Worm (Caenorhabditis elegans) whole organism, L4 larva: ENCODE results near the gene W05E10.2.

ENCODE experiments used
- F37D6.2 ChIP-seq: sonication (generic microtip); optimal IDR thresholded peaks from 2 replicates; lab custom pipeline; 2016; ENCODE audit warnings: mild to moderate bottlenecking, missing genetic modification characterization, missing compliant biosample characterization
- F44E2.7 ChIP-seq: fragments of 200-800 bp; sonication (Bioruptor generic); IDR thresholded peaks from 2 replicates; pipeline ENCODE4 v2.1.2; 2022; ENCODE audit warnings: missing genetic modification characterization, missing compliant biosample characterization
- T26A8.4 ChIP-seq: fragments of 200-800 bp; sonication (Bioruptor generic); IDR thresholded peaks from 2 replicates; pipeline ENCODE4 v1.3.6; 2022; ENCODE audit warnings: missing genetic modification characterization, missing compliant biosample characterization
- Y5F2A.4 ChIP-seq: fragments of 200-800 bp; sonication (Bioruptor generic); optimal IDR thresholded peaks from 2 replicates; lab custom pipeline; 2018; ENCODE audit warnings: mild to moderate bottlenecking, missing genetic modification characterization, missing compliant biosample characterization
- Y75B8A.6 ChIP-seq: fragments of 200-800 bp; sonication (Bioruptor generic); IDR thresholded peaks from 2 replicates; pipeline ENCODE4 v1.3.6; 2022; ENCODE audit warnings: missing genetic modification reagents, missing genetic modification characterization, missing compliant biosample characterization
- ZK546.5 ChIP-seq, 2 experiments: sonication (generic microtip); optimal IDR thresholded peaks; 2 replicates each; lab custom pipeline; 2017; ENCODE audit warnings: missing biosample characterization in 2 of 2, missing genetic modification characterization in 2 of 2
- aha-1 ChIP-seq: fragments of 150-350 bp; peaks from one replicate; lab custom pipeline; 2014; ENCODE audit warnings: missing biosample characterization, missing genetic modification characterization
- aly-2 ChIP-seq: sonication (generic microtip); optimal IDR thresholded peaks from 2 replicates; lab custom pipeline; 2018; ENCODE audit warnings: missing biosample characterization, missing genetic modification characterization
- ama-1 ChIP-seq: fragments of 150-350 bp; optimal IDR thresholded peaks from 2 replicates; lab custom pipeline; 2014; ENCODE audit warnings: inconsistent platforms, mixed read lengths
- attf-4 ChIP-seq: sonication (generic microtip); optimal IDR thresholded peaks from 3 replicates; lab custom pipeline; 2017; ENCODE audit warnings: missing biosample characterization, missing genetic modification characterization
- ceh-44 ChIP-seq: fragments of 200-800 bp; sonication (Bioruptor generic); IDR thresholded peaks from 2 replicates; pipeline ENCODE4 v1.3.6; 2022; ENCODE audit warnings: missing genetic modification reagents, missing genetic modification characterization, missing compliant biosample characterization
- ceh-62 ChIP-seq: sonication (generic microtip); optimal IDR thresholded peaks from 2 replicates; lab custom pipeline; 2017; ENCODE audit warnings: missing biosample characterization, missing genetic modification characterization
- ceh-82 ChIP-seq: sonication (generic microtip); optimal IDR thresholded peaks from 2 replicates; lab custom pipeline; 2017; ENCODE audit warnings: missing biosample characterization, missing genetic modification characterization
- ces-1 ChIP-seq: fragments of 150-350 bp; sonication (generic microtip); optimal IDR thresholded peaks from 4 replicates; lab custom pipeline; 2014; ENCODE audit warnings: missing biosample characterization, missing genetic modification reagents, missing genetic modification characterization
- daf-12 ChIP-seq: fragments of 150-350 bp; optimal IDR thresholded peaks from 2 replicates; lab custom pipeline; 2014; ENCODE audit warnings: missing biosample characterization, missing genetic modification reagents, missing genetic modification characterization
- daf-16 ChIP-seq, 3 experiments: sonication (generic microtip); optimal IDR thresholded peaks; 2 replicates each; lab custom pipeline; 2016 to 2017; ENCODE audit warnings: missing genetic modification characterization in 3 of 3, missing genetic modification reagents in 3 of 3, mild to moderate bottlenecking in 2 of 3, missing compliant biosample characterization in 2 of 3, missing biosample characterization in 1 of 3, moderate library complexity in 1 of 3
- daf-19 ChIP-seq: fragments of 200-800 bp; sonication (Bioruptor generic); conservative IDR thresholded peaks from 2 replicates; pipeline ENCODE4 v1.3.6; 2022; ENCODE audit warnings: missing genetic modification characterization, missing compliant biosample characterization
- daf-8 ChIP-seq: fragments of 200-800 bp; sonication (Bioruptor generic); IDR thresholded peaks from 2 replicates; pipeline ENCODE4 v1.3.6; 2022; ENCODE audit warnings: missing genetic modification characterization, missing compliant biosample characterization
- dmd-6 ChIP-seq: fragments of 200-800 bp; sonication (Bioruptor generic); IDR thresholded peaks from 2 replicates; pipeline ENCODE4 v1.3.6; 2022; ENCODE audit warnings: missing genetic modification reagents, missing genetic modification characterization, missing compliant biosample characterization
- dmd-8 ChIP-seq: fragments of 200-800 bp; sonication (Bioruptor generic); IDR thresholded peaks from 2 replicates; pipeline ENCODE4 v1.3.6; 2022; ENCODE audit warnings: missing genetic modification characterization, missing compliant biosample characterization
- duxl-1 ChIP-seq: sonication (generic microtip); optimal IDR thresholded peaks from 2 replicates; lab custom pipeline; 2016; ENCODE audit warnings: mild to moderate bottlenecking, missing genetic modification characterization, moderate library complexity, missing compliant biosample characterization; ENCODE audit not compliant: poor library complexity
- dve-1 ChIP-seq: sonication (generic microtip); optimal IDR thresholded peaks from 2 replicates; lab custom pipeline; 2017; ENCODE audit warnings: antibody characterized with exemption, mild to moderate bottlenecking, missing genetic modification characterization, missing compliant biosample characterization; ENCODE audit not compliant: insufficient read depth
- egl-27 ChIP-seq: sonication (generic microtip); optimal IDR thresholded peaks from 3 replicates; lab custom pipeline; 2017; ENCODE audit warnings: missing biosample characterization, missing genetic modification reagents, missing genetic modification characterization
- hif-1 ChIP-seq, 2 experiments: sonication (generic microtip); optimal IDR thresholded peaks; 2 replicates each; lab custom pipeline; 2016 to 2017; ENCODE audit warnings: missing compliant biosample characterization in 2 of 2, missing genetic modification characterization in 2 of 2, missing genetic modification reagents in 2 of 2, missing genotype in 2 of 2, mild to moderate bottlenecking in 1 of 2
- hlh-11 ChIP-seq: fragments of 200-800 bp; sonication (Bioruptor generic); optimal IDR thresholded peaks from 2 replicates; lab custom pipeline; 2018; ENCODE audit warnings: mild to moderate bottlenecking, missing genetic modification characterization, missing compliant biosample characterization
- hmg-1.1 ChIP-seq: fragments of 200-800 bp; sonication (Bioruptor generic); IDR thresholded peaks from 2 replicates; pipeline ENCODE4 v1.3.6; 2022; ENCODE audit warnings: missing genetic modification reagents, missing genetic modification characterization, missing compliant biosample characterization
- lin-29 ChIP-seq: fragments of 200-800 bp; sonication (Bioruptor generic); IDR thresholded peaks from 2 replicates; pipeline ENCODE4 v1.3.6; 2022; ENCODE audit warnings: missing genetic modification reagents, missing genetic modification characterization, missing compliant biosample characterization
- lin-38 ChIP-seq: fragments of 200-800 bp; sonication (Bioruptor generic); IDR thresholded peaks from 2 replicates; pipeline ENCODE4 v1.3.6; 2022; ENCODE audit warnings: missing genetic modification reagents, missing genetic modification characterization, missing compliant biosample characterization
- lin-39 ChIP-seq: fragments of 150-350 bp; optimal IDR thresholded peaks from 2 replicates; lab custom pipeline; 2014; ENCODE audit warnings: missing biosample characterization, missing genetic modification reagents, missing genetic modification characterization
- lir-3 ChIP-seq: sonication (generic microtip); optimal IDR thresholded peaks from 2 replicates; lab custom pipeline; 2016; ENCODE audit warnings: mild to moderate bottlenecking, missing genetic modification characterization, missing compliant biosample characterization
- lsy-2 ChIP-seq, 2 experiments: fragments of 150-350 bp in 1 of 2; sonication (generic microtip) in 1 of 2; optimal IDR thresholded peaks; 2 replicates each; lab custom pipeline; 2014 to 2017; ENCODE audit warnings: missing biosample characterization in 2 of 2, missing genetic modification characterization in 2 of 2
- mdl-1 ChIP-seq, 2 experiments: fragments of 150-350 bp in 1 of 2; sonication (generic microtip) in 1 of 2; optimal IDR thresholded peaks; 2 replicates each; lab custom pipeline; 2014 to 2017; ENCODE audit warnings: missing biosample characterization in 2 of 2, missing genetic modification characterization in 2 of 2
- mdt-29 ChIP-seq: fragments of 200-800 bp; sonication (Bioruptor generic); IDR thresholded peaks from 2 replicates; pipeline ENCODE4 v1.3.6; 2022; ENCODE audit warnings: missing genetic modification reagents, missing genetic modification characterization, missing compliant biosample characterization
- mep-1 ChIP-seq: fragments of 150-350 bp; sonication (generic microtip); optimal IDR thresholded peaks from 3 replicates; lab custom pipeline; 2014; ENCODE audit warnings: missing biosample characterization, missing genetic modification characterization
- mxl-3 ChIP-seq: fragments of 200-800 bp; sonication (Bioruptor generic); optimal IDR thresholded peaks from 2 replicates; lab custom pipeline; 2018; ENCODE audit warnings: mild to moderate bottlenecking, missing genetic modification characterization, missing compliant biosample characterization
- nhr-11 ChIP-seq: fragments of 150-350 bp; optimal IDR thresholded peaks from 2 replicates; lab custom pipeline; 2014; ENCODE audit warnings: missing biosample characterization, missing genetic modification characterization
- nhr-48 ChIP-seq: sonication (generic microtip); optimal IDR thresholded peaks from 2 replicates; lab custom pipeline; 2016; ENCODE audit warnings: mild to moderate bottlenecking, missing genetic modification characterization, missing compliant biosample characterization
- nhr-6 ChIP-seq: fragments of 150-350 bp; optimal IDR thresholded peaks from 2 replicates; lab custom pipeline; 2014; ENCODE audit warnings: missing biosample characterization, missing genetic modification characterization
- php-3 ChIP-seq: fragments of 200-800 bp; sonication (Bioruptor generic); IDR thresholded peaks from 2 replicates; pipeline ENCODE4 v1.3.6; 2022; ENCODE audit warnings: missing genetic modification reagents, missing genetic modification characterization, missing compliant biosample characterization
- set-16 ChIP-seq: fragments of 200-800 bp; sonication (Bioruptor generic); IDR thresholded peaks from 2 replicates; pipeline ENCODE4 v1.3.6; 2022; ENCODE audit warnings: missing genetic modification reagents, missing genetic modification characterization, missing compliant biosample characterization
- snpc-4 ChIP-seq: fragments of 150-350 bp; optimal IDR thresholded peaks from 2 replicates; lab custom pipeline; 2014; ENCODE audit warnings: missing biosample characterization, missing genetic modification characterization
- spr-1 ChIP-seq: sonication (generic microtip); optimal IDR thresholded peaks from 2 replicates; lab custom pipeline; 2016; ENCODE audit warnings: mild to moderate bottlenecking, missing genetic modification characterization, missing compliant biosample characterization
- unc-130 ChIP-seq: sonication (generic microtip); optimal IDR thresholded peaks from 2 replicates; lab custom pipeline; 2016; ENCODE audit warnings: missing genetic modification reagents, missing genetic modification characterization, missing compliant biosample characterization
- unc-62 ChIP-seq, 3 experiments: fragments of 150-350 bp in 1 of 3; sonication (generic microtip); optimal IDR thresholded peaks in 2 of 3; peaks in 1 of 3; 1 replicate in 1 of 3; 2 replicates in 2 of 3; lab custom pipeline; 2014 to 2017; ENCODE audit warnings: missing biosample characterization in 3 of 3, missing genetic modification characterization in 3 of 3, missing genetic modification reagents in 3 of 3, missing genotype in 1 of 3
- zag-1 ChIP-seq: fragments of 150-350 bp; optimal IDR thresholded peaks from 2 replicates; lab custom pipeline; 2014; ENCODE audit warnings: missing biosample characterization, missing genetic modification characterization
- zfp-3 ChIP-seq: fragments of 200-800 bp; sonication (Bioruptor generic); conservative IDR thresholded peaks from 2 replicates; pipeline ENCODE4 v1.3.6; 2022; ENCODE audit warnings: missing genetic modification reagents, missing genetic modification characterization, missing compliant biosample characterization
- zip-11 ChIP-seq: fragments of 200-800 bp; sonication (Bioruptor generic); IDR thresholded peaks from 2 replicates; pipeline ENCODE4 v1.3.6; 2022; ENCODE audit warnings: missing genetic modification characterization, missing compliant biosample characterization
- ztf-7 ChIP-seq: fragments of 150-350 bp; optimal IDR thresholded peaks from 2 replicates; lab custom pipeline; 2014; ENCODE audit warnings: missing biosample characterization, missing genetic modification characterization

The W05E10.2 gene

DNA sequence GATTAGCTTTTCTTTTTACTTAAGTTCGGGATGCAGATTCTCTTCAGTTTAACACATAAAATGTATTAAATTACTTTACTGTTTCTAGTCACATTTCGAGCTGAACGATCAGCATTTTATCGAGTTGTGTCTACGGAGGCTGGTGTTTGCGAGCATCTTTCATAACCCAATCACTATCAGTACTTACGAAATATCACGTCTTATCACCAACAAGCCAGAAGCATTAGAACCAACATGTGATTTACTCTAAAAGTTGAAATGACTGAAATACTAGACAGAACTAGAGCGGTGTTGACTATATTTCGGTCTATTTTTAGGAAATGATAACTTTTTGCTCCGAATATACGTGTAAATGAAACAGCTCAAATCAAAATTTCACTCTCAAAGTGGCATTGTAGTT is 38.5 kb upstream of the W05E10.2 start (continued):
- TF ChIP-seq nhr-48 (tag; lab: Kevin White, UChicago) (peak; percentile 18), dve-1 (peak; percentile 58), spr-1 (no peak), mxl-3 (GFP tag; lab: Kevin White, UChicago) (no peak), php-3 (GFP tag; lab: Robert Waterston, UW) (0 out of 2 replicates have a peak, but pooled peaks have one; percentile 51), dmd-8 (GFP tag; lab: Robert Waterston, UW) (no peak), lsy-2 (tag; optimal IDR thresholded peaks at IDR 0.05; lab: Kevin White, UChicago) (no peak), lin-39 (tag; lab: Kevin White, UChicago) (no peak), F44E2.7 (no peak)

DNA sequence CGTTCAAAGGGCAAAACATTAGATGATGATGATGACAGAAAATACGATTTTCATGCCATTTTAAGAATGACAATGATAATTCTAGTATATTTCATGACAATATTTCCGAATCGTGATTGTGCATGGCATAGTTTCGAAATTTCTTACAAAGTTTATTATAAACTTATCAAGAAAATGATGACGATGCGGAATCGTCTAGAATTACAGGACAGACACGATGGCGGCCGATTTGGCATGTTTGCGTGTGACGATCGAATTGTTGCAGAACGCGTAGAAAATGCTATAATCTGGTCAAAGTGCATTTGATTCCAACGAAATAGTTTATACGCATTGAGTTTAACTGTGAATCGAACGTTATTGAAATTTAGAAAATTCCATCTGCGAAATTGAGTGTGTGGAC is 37.7 kb upstream of the W05E10.2 start:
- TF ChIP-seq daf-8 (GFP tag; lab: Robert Waterston, UW): no peak
- no peak for TF ChIP-seq ama-1 (lab: Kevin White, UChicago)
- no peak for TF ChIP-seq attf-4 (tag; lab: Kevin White, UChicago)
- no peak for TF ChIP-seq lin-29
- TF ChIP-seq hlh-11 (tag; lab: Kevin White, UChicago): peak; percentile 57
- TF ChIP-seq ZK546.5 (tag; optimal IDR thresholded peaks at IDR 0.05; lab: Kevin White, UChicago): no peak
- TF ChIP-seq aha-1: peak; percentile 82
- no peak for TF ChIP-seq unc-62 (GFP tag; optimal IDR thresholded peaks at IDR 0.05 in 1 of 2; lab: Kevin White, UChicago)
- TF ChIP-seq unc-62 (tag; optimal IDR thresholded peaks at IDR 0.05; lab: Kevin White, UChicago): no peak
- peak; percentile 18 for TF ChIP-seq dve-1
- TF ChIP-seq ces-1 (GFP tag; lab: Kevin White, UChicago): no peak
- no peak for TF ChIP-seq daf-16 (GFP tag; optimal IDR thresholded peaks at IDR 0.05; lab: Kevin White, UChicago)
- TF ChIP-seq daf-16 (tag; optimal IDR thresholded peaks at IDR 0.05; lab: Kevin White, UChicago): peak; percentile 34
- TF ChIP-seq nhr-6 (tag; lab: Kevin White, UChicago): no peak
- TF ChIP-seq mep-1: no peak
- no peak for TF ChIP-seq aly-2 (tag; lab: Kevin White, UChicago)
- TF ChIP-seq dmd-6 (GFP tag; lab: Robert Waterston, UW): peak; percentile 49; the same call in 1 of the 2 replicates

DNA sequence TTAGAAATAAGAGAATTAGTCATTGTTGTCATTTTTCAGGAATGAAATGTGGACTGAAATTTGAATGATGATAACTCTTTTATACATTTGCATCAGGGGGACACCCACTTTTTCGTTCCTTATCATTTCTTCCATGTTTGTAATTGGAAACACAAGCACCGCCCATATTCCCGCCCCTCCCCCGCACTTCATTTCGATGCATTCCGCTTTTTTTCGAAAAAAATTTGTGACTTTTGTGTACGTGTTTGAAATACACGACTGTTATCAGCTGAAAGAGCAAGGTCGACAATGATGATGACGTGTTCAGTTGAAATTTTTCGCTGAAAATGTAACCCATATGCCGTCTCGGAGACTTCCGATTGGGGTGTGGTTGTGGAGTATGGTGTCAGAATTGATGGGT is 36.3 kb upstream of the W05E10.2 start, which contains the start of gene zip-10:
zip-10 (minus strand) TSS at position 43 of the 400 bp plus-strand sequence.
- TF ChIP-seq snpc-4 (tag; lab: Kevin White, UChicago): no peak
- TF ChIP-seq aly-2 (tag; lab: Kevin White, UChicago): no peak
- no peak for TF ChIP-seq zip-11 (GFP tag; lab: Robert Waterston, UW)
- TF ChIP-seq egl-27: no peak
- TF ChIP-seq lin-38 (GFP tag; lab: Robert Waterston, UW): no peak
- no peak for TF ChIP-seq ceh-44
- no peak for TF ChIP-seq daf-12
- no peak for TF ChIP-seq zfp-3 (GFP tag; lab: Robert Waterston, UW)
- peak; percentile 78 for TF ChIP-seq hlh-11 (tag; lab: Kevin White, UChicago)
- no peak for TF ChIP-seq daf-19 (GFP tag; lab: Robert Waterston, UW)
- peak in 1 of 2 experiments; percentile 1 for TF ChIP-seq mdl-1 (tag; optimal IDR thresholded peaks at IDR 0.05; lab: Kevin White, UChicago)
- no peak for TF ChIP-seq Y5F2A.4
- no peak for TF ChIP-seq set-16 (GFP tag; lab: Robert Waterston, UW)
- TF ChIP-seq ceh-82 (tag; lab: Kevin White, UChicago): no peak
- TF ChIP-seq nhr-6 (tag; lab: Kevin White, UChicago): no peak
- no peak for TF ChIP-seq F37D6.2
- TF ChIP-seq ztf-7 (tag; lab: Kevin White, UChicago): peak; percentile 10
- no peak for TF ChIP-seq mxl-3 (GFP tag; lab: Kevin White, UChicago)
- 0 out of 2 replicates have a peak, but pooled peaks have one; percentile 29 for TF ChIP-seq mdt-29 (GFP tag; lab: Robert Waterston, UW)
- no peak for TF ChIP-seq ces-1 (GFP tag; lab: Kevin White, UChicago)
- TF ChIP-seq T26A8.4: no peak
- TF ChIP-seq hmg-1.1 (GFP tag; lab: Robert Waterston, UW): no peak
- no peak for TF ChIP-seq nhr-11 (tag; lab: Kevin White, UChicago)
- TF ChIP-seq Y75B8A.6 (GFP tag; lab: Robert Waterston, UW): no peak
- no peak for TF ChIP-seq duxl-1 (tag; lab: Kevin White, UChicago)
- no peak for TF ChIP-seq lsy-2 (tag; optimal IDR thresholded peaks at IDR 0.05; lab: Kevin White, UChicago)
- TF ChIP-seq lir-3 (tag; lab: Kevin White, UChicago): no peak
- TF ChIP-seq zag-1 (tag; lab: Kevin White, UChicago): no peak
- TF ChIP-seq unc-130 (GFP tag; lab: Kevin White, UChicago): no peak
- no peak for TF ChIP-seq hif-1 (tag; optimal IDR thresholded peaks at IDR 0.05; lab: Kevin White, UChicago)
- TF ChIP-seq ceh-62: no peak
- TF ChIP-seq mep-1: no peak
- TF ChIP-seq daf-8 (GFP tag; lab: Robert Waterston, UW): no peak
